Fruit fly (Drosophila melanogaster) whole organism, prepupa: ENCODE data around the gene EloB.
A peak's percentile ranks its signal among the peaks of the same experiment; 100 is the strongest.

Experiments
- Blimp-1 ChIP-seq: fragments of 200-800 bp; sonication (Bioruptor generic); optimal IDR thresholded peaks from 3 replicates; lab custom pipeline; 2017; ENCODE audit warnings: missing biosample characterization, missing genetic modification characterization, mild to moderate bottlenecking, moderate library complexity, missing genetic modification reagents
- CG10631 ChIP-seq: fragments of 200-800 bp; sonication (Bioruptor generic); optimal IDR thresholded peaks from 2 replicates; lab custom pipeline; 2016; ENCODE audit warnings: missing biosample characterization, missing genetic modification characterization
- CG11762 ChIP-seq: fragments of 200-800 bp; sonication (Bioruptor generic); optimal IDR thresholded peaks from 3 replicates; lab custom pipeline; 2016; ENCODE audit warnings: missing biosample characterization, missing genetic modification characterization; ENCODE audit not compliant: insufficient read depth
- CG15336 ChIP-seq: fragments of 200-800 bp; sonication (Bioruptor generic); IDR thresholded peaks from 2 replicates; pipeline ENCODE4 v1.3.6; 2022; ENCODE audit warnings: missing biosample characterization, missing genetic modification characterization
- CG3032 ChIP-seq: fragments of 200-800 bp; optimal IDR thresholded peaks from 2 replicates; lab custom pipeline; 2019; ENCODE audit warnings: missing biosample characterization, mild to moderate bottlenecking, missing genetic modification characterization, moderate library complexity
- CG31627 ChIP-seq: fragments of 200-800 bp; sonication (Bioruptor generic); optimal IDR thresholded peaks from 3 replicates; lab custom pipeline; 2016; ENCODE audit warnings: missing biosample characterization, missing genetic modification characterization
- CG32006 ChIP-seq: fragments of 200-800 bp; sonication (Bioruptor generic); optimal IDR thresholded peaks from 3 replicates; lab custom pipeline; 2017; ENCODE audit warnings: missing biosample characterization, mild to moderate bottlenecking, missing genetic modification characterization
- CG3919 ChIP-seq: fragments of 200-800 bp; sonication (Bioruptor generic); optimal IDR thresholded peaks from 3 replicates; lab custom pipeline; 2016; ENCODE audit warnings: missing biosample characterization, missing genetic modification characterization
- CG4318 ChIP-seq: fragments of 200-800 bp; sonication (Bioruptor generic); optimal IDR thresholded peaks from 3 replicates; lab custom pipeline; 2017; ENCODE audit warnings: missing biosample characterization, mild to moderate bottlenecking, missing genetic modification characterization
- CG6163 ChIP-seq: fragments of 200-800 bp; sonication (Bioruptor generic); IDR thresholded peaks from 3 replicates; pipeline ENCODE4 v1.3.6; 2022; ENCODE audit warnings: missing biosample characterization, missing genetic modification characterization
- CG6792 ChIP-seq: fragments of 200-800 bp; sonication (Bioruptor generic); optimal IDR thresholded peaks from 3 replicates; lab custom pipeline; 2016; ENCODE audit warnings: missing biosample characterization, missing genetic modification characterization
- CG6808 ChIP-seq: fragments of 200-800 bp; sonication (Bioruptor generic); optimal IDR thresholded peaks from 3 replicates; lab custom pipeline; 2017; ENCODE audit warnings: missing biosample characterization, missing genetic modification characterization, mild to moderate bottlenecking, moderate library complexity, missing genetic modification reagents
- CG6854 ChIP-seq: fragments of 200-800 bp; sonication (Bioruptor generic); optimal IDR thresholded peaks from 2 replicates; lab custom pipeline; 2017; ENCODE audit warnings: missing biosample characterization, mild to moderate bottlenecking, missing genetic modification characterization
- CG8119 ChIP-seq: fragments of 200-800 bp; sonication (Bioruptor generic); IDR thresholded peaks from 3 replicates; pipeline ENCODE4 v1.3.6; 2022; ENCODE audit warnings: missing biosample characterization, missing genetic modification characterization
- CG8319 ChIP-seq: fragments of 200-800 bp; sonication (Bioruptor generic); optimal IDR thresholded peaks from 3 replicates; lab custom pipeline; 2016; ENCODE audit warnings: missing biosample characterization, missing genetic modification characterization
- CG9139 ChIP-seq: fragments of 200-800 bp; sonication (Bioruptor generic); optimal IDR thresholded peaks from 3 replicates; lab custom pipeline; 2017; ENCODE audit warnings: missing biosample characterization, mild to moderate bottlenecking, missing genetic modification characterization
- Eip75B ChIP-seq: fragments of 200-800 bp; sonication (Bioruptor generic); optimal IDR thresholded peaks from 3 replicates; lab custom pipeline; 2016; ENCODE audit warnings: missing biosample characterization, missing genetic modification characterization
- Eip78C ChIP-seq: fragments of 200-800 bp; sonication (Bioruptor generic); peaks from one replicate; lab custom pipeline; 2016; ENCODE audit warnings: missing biosample characterization, missing genetic modification characterization
- Eip93F ChIP-seq: fragments of 200-800 bp; sonication (Bioruptor generic); optimal IDR thresholded peaks from 2 replicates; lab custom pipeline; 2016; ENCODE audit warnings: missing biosample characterization, mild to moderate bottlenecking, missing genetic modification characterization
- Ets21C ChIP-seq: fragments of 200-800 bp; sonication (Bioruptor generic); optimal IDR thresholded peaks from 3 replicates; lab custom pipeline; 2016; ENCODE audit warnings: missing biosample characterization, missing genetic modification characterization
- Ets96B ChIP-seq: fragments of 200-800 bp; optimal IDR thresholded peaks from 2 replicates; lab custom pipeline; 2019; ENCODE audit warnings: missing biosample characterization, mild to moderate bottlenecking, missing genetic modification characterization, moderate library complexity
- Gug ChIP-seq: fragments of 200-800 bp; sonication (Bioruptor generic); IDR thresholded peaks from 2 replicates; pipeline ENCODE4 v1.3.6; 2022; ENCODE audit warnings: missing biosample characterization, missing genetic modification characterization
- Hr38 ChIP-seq: sonication (Bioruptor generic); optimal IDR thresholded peaks from 2 replicates; lab custom pipeline; 2016; ENCODE audit warnings: missing biosample characterization, missing genetic modification characterization
- Hr4 ChIP-seq: fragments of 200-800 bp; sonication (Bioruptor generic); optimal IDR thresholded peaks from 3 replicates; lab custom pipeline; 2016; ENCODE audit warnings: missing biosample characterization, missing genetic modification characterization
- Lpt ChIP-seq: fragments of 200-800 bp; sonication (Bioruptor generic); optimal IDR thresholded peaks from 3 replicates; lab custom pipeline; 2016; ENCODE audit warnings: missing biosample characterization, missing genetic modification characterization
- Met ChIP-seq: fragments of 200-800 bp; sonication (Bioruptor generic); optimal IDR thresholded peaks from 3 replicates; lab custom pipeline; 2016; ENCODE audit warnings: missing biosample characterization, missing genetic modification characterization
- OdsH ChIP-seq: fragments of 200-800 bp; sonication (Bioruptor generic); optimal IDR thresholded peaks from 3 replicates; lab custom pipeline; 2016; ENCODE audit warnings: missing biosample characterization, missing genetic modification characterization
- Smox ChIP-seq: fragments of 200-800 bp; sonication (Bioruptor generic); optimal IDR thresholded peaks from 3 replicates; lab custom pipeline; 2016; ENCODE audit warnings: missing biosample characterization, missing genetic modification characterization
- Sox14 ChIP-seq: fragments of 200-800 bp; sonication (Bioruptor generic); optimal IDR thresholded peaks from 3 replicates; lab custom pipeline; 2016; ENCODE audit warnings: missing biosample characterization, missing genetic modification characterization
- achi ChIP-seq: fragments of 200-800 bp; sonication (Bioruptor generic); optimal IDR thresholded peaks from 3 replicates; lab custom pipeline; 2016; ENCODE audit warnings: missing biosample characterization, missing genetic modification characterization
- acj6 ChIP-seq: fragments of 200-800 bp; sonication (Bioruptor generic); optimal IDR thresholded peaks from 3 replicates; lab custom pipeline; 2016; ENCODE audit warnings: missing biosample characterization, missing genetic modification characterization
- dac ChIP-seq: fragments of 200-800 bp; sonication (Bioruptor generic); optimal IDR thresholded peaks from 2 replicates; lab custom pipeline; 2017; ENCODE audit warnings: missing biosample characterization, mild to moderate bottlenecking, missing genetic modification characterization
- eg ChIP-seq: fragments of 200-800 bp; sonication (Bioruptor generic); IDR thresholded peaks from 3 replicates; pipeline ENCODE4 v1.3.6; 2022; ENCODE audit warnings: missing biosample characterization, missing genetic modification characterization
- fd85E ChIP-seq: fragments of 200-800 bp; sonication (Bioruptor generic); optimal IDR thresholded peaks from 3 replicates; lab custom pipeline; 2016; ENCODE audit warnings: missing biosample characterization, missing genetic modification characterization
- fkh ChIP-seq: fragments of 200-800 bp; sonication (Bioruptor generic); optimal IDR thresholded peaks from 3 replicates; lab custom pipeline; 2017; ENCODE audit warnings: missing biosample characterization, mild to moderate bottlenecking, missing genetic modification characterization, moderate library complexity
- net ChIP-seq: fragments of 200-800 bp; sonication (Bioruptor generic); optimal IDR thresholded peaks from 3 replicates; lab custom pipeline; 2016; ENCODE audit warnings: missing biosample characterization, missing genetic modification characterization
- pdm3 ChIP-seq: fragments of 200-800 bp; sonication (Bioruptor generic); optimal IDR thresholded peaks from 3 replicates; lab custom pipeline; 2016; ENCODE audit warnings: missing biosample characterization, missing genetic modification characterization
- salr ChIP-seq, 2 experiments: fragments of 200-800 bp; sonication (Bioruptor generic); optimal IDR thresholded peaks; 3 replicates each; lab custom pipeline; 2016 to 2018; ENCODE audit warnings: missing biosample characterization in 2 of 2, missing genetic modification characterization in 2 of 2, mild to moderate bottlenecking in 1 of 2
- spab ChIP-seq: fragments of 200-800 bp; sonication (Bioruptor generic); optimal IDR thresholded peaks from 2 replicates; lab custom pipeline; 2017; ENCODE audit warnings: missing biosample characterization, mild to moderate bottlenecking, missing genetic modification characterization, missing genetic modification reagents
- ss ChIP-seq, 2 experiments: fragments of 200-800 bp; sonication (Bioruptor generic); optimal IDR thresholded peaks; 2 replicates in 1 of 2; 3 replicates in 1 of 2; lab custom pipeline; 2017 to 2018; ENCODE audit warnings: mild to moderate bottlenecking in 2 of 2, missing biosample characterization in 2 of 2, missing genetic modification characterization in 2 of 2, moderate library complexity in 1 of 2
- svp ChIP-seq: fragments of 200-800 bp; sonication (Bioruptor generic); peaks from one replicate; lab custom pipeline; 2016; ENCODE audit warnings: missing biosample characterization, missing genetic modification characterization
- topi ChIP-seq: fragments of 200-800 bp; sonication (Bioruptor generic); optimal IDR thresholded peaks from 3 replicates; lab custom pipeline; 2016; ENCODE audit warnings: missing biosample characterization, missing genetic modification characterization

EloB gene

dm6 chr3R:20594194-20595144, 14.8 kb upstream of the EloB start (continued):
- TF ChIP-seq Lpt (GFP tag; lab: Kevin White, UChicago) (peak; percentile 91), CG4318 (peak; percentile 82), topi (peak; percentile 77), Smox (GFP tag; lab: Kevin White, UChicago) (peak; percentile 68), CG11762 (GFP tag; lab: Kevin White, UChicago) (peak; percentile 82), Hr38 (no peak), CG3919 (GFP tag; lab: Kevin White, UChicago) (peak; percentile 91), CG6808 (GFP tag; lab: Kevin White, UChicago) (peak; percentile 91), Eip78C (peak; percentile 98), Ets96B (tag; lab: Kevin White, UChicago) (peak; percentile 95), Met (GFP tag; lab: Kevin White, UChicago) (peak; percentile 65), achi (GFP tag; lab: Kevin White, UChicago) (peak; percentile 90), acj6 (GFP tag; lab: Kevin White, UChicago) (peak; percentile 90), fkh (GFP tag; lab: Kevin White, UChicago) (peak; percentile 73), CG3032 (peak; percentile 94), spab (peak; percentile 92), CG6854 (peak; percentile 54), CG10631 (GFP tag; lab: Kevin White, UChicago) (peak; percentile 95), salr (GFP tag; optimal IDR thresholded peaks at IDR 0.05; lab: Kevin White, UChicago) (peak; percentile 35 to 91), ss (GFP tag; optimal IDR thresholded peaks at IDR 0.05; lab: Kevin White, UChicago) (peak; percentile 92 to 94)
- TF ChIP-seq, all 60 proteins: peak for 59

DNA sequence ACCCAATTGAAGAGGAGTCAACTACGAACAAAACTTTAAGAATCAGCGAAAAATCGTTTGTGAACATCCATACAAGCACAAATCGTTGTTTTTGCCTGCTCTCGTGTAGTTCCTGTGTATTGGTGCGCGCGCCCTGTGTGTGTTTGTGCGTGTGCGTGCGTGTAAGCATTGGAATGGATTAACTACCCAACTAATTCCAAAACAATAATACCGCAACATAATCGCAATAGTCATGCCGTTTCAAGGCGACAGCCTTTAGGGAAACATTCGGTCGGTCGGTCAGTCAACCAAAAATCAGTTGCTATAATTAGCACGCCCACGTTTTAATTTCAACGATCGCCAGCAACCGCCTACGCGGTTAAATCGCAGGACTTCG, 13.8 kb upstream of the EloB start:
- TF ChIP-seq Lpt (GFP tag; lab: Kevin White, UChicago) (no peak), svp (GFP tag; lab: Kevin White, UChicago) (peak; percentile 62), Ets96B (tag; lab: Kevin White, UChicago) (no peak), Eip75B (GFP tag; lab: Kevin White, UChicago) (no peak), CG8119 (GFP tag; lab: Robert Waterston, UW) (0 out of 3 replicates have a peak, but pooled peaks have one; percentile 14)

dm6 chr3R:20592517-20593462, 13.1 kb upstream of the EloB start, which contains the start of the genes Pus1 and bon:
Gene Pus1 (minus strand): TSS chr3R:20592671.
Gene bon (plus strand): TSS chr3R:20593139.
- TF ChIP-seq CG4318: no peak
- TF ChIP-seq pdm3: peak; percentile 12
- peak; percentile 33 for TF ChIP-seq CG3032
- TF ChIP-seq Eip93F: no peak
- no peak for TF ChIP-seq Sox14
- peak; percentile 12 for TF ChIP-seq acj6 (GFP tag; lab: Kevin White, UChicago)
- no peak for TF ChIP-seq net (GFP tag; lab: Kevin White, UChicago)
- peak; percentile 1 for TF ChIP-seq Eip75B (GFP tag; lab: Kevin White, UChicago)
- TF ChIP-seq Met (GFP tag; lab: Kevin White, UChicago): no peak
- TF ChIP-seq CG8319 (GFP tag; lab: Kevin White, UChicago): no peak
- TF ChIP-seq Ets21C (GFP tag; lab: Kevin White, UChicago): no peak
- peak; percentile 30 for TF ChIP-seq CG31627 (GFP tag; lab: Kevin White, UChicago)
- TF ChIP-seq Ets96B (tag; lab: Kevin White, UChicago): no peak
- peak; percentile 46 for TF ChIP-seq Blimp-1 (GFP tag; lab: Kevin White, UChicago)
- TF ChIP-seq topi: peak; percentile 3
- peak; percentile 16 for TF ChIP-seq Smox (GFP tag; lab: Kevin White, UChicago)
- no peak for TF ChIP-seq CG6792 (GFP tag; lab: Kevin White, UChicago)
- no peak for TF ChIP-seq CG32006 (GFP tag; lab: Kevin White, UChicago)
- TF ChIP-seq dac: no peak
- TF ChIP-seq fd85E (GFP tag; lab: Kevin White, UChicago): no peak
- no peak for TF ChIP-seq OdsH
- TF ChIP-seq Hr4 (GFP tag; lab: Kevin White, UChicago): no peak
- TF ChIP-seq CG6808 (GFP tag; lab: Kevin White, UChicago): no peak
- TF ChIP-seq CG10631 (GFP tag; lab: Kevin White, UChicago): no peak
- no peak for TF ChIP-seq Lpt (GFP tag; lab: Kevin White, UChicago)
- no peak for TF ChIP-seq CG15336 (GFP tag; lab: Robert Waterston, UW)
- no peak for TF ChIP-seq CG6163 (GFP tag; lab: Robert Waterston, UW)
- TF ChIP-seq CG9139 (GFP tag; lab: Kevin White, UChicago): no peak
- no peak for TF ChIP-seq Gug (GFP tag; lab: Robert Waterston, UW)
- 0 out of 3 replicates have a peak, but pooled peaks have one; percentile 14 for TF ChIP-seq eg (GFP tag; lab: Robert Waterston, UW)
